Worm (Caenorhabditis elegans) whole organism, late embryonic: ENCODE data around the gene C27H6.9.

ENCODE experiments used
- C08G9.2 ChIP-seq: sonication (generic microtip); optimal IDR thresholded peaks from 2 replicates; lab custom pipeline; 2016; ENCODE audit warnings: mild to moderate bottlenecking, missing genetic modification characterization, moderate library complexity, missing compliant biosample characterization
- F13H6.1 ChIP-seq: sonication (generic microtip); optimal IDR thresholded peaks from 2 replicates; lab custom pipeline; 2016; ENCODE audit warnings: missing genetic modification characterization, missing compliant biosample characterization
- K02D7.2 ChIP-seq: sonication (generic microtip); optimal IDR thresholded peaks from 2 replicates; lab custom pipeline; 2017; ENCODE audit warnings: mild to moderate bottlenecking, missing genetic modification characterization, missing compliant biosample characterization
- ahr-1 ChIP-seq: sonication (generic microtip); optimal IDR thresholded peaks from 2 replicates; lab custom pipeline; 2016; ENCODE audit warnings: missing genetic modification characterization, missing compliant biosample characterization
- ceh-14 ChIP-seq: sonication (generic microtip); optimal IDR thresholded peaks from 2 replicates; lab custom pipeline; 2016; ENCODE audit warnings: missing genotype, missing genetic modification characterization, missing compliant biosample characterization
- ceh-18 ChIP-seq: sonication (generic microtip); optimal IDR thresholded peaks from 2 replicates; lab custom pipeline; 2016; ENCODE audit warnings: missing genetic modification characterization, missing compliant biosample characterization
- ceh-2 ChIP-seq: sonication (generic microtip); optimal IDR thresholded peaks from 2 replicates; lab custom pipeline; 2016; ENCODE audit warnings: missing genotype, missing genetic modification characterization, missing compliant biosample characterization
- ceh-31 ChIP-seq: sonication (generic microtip); optimal IDR thresholded peaks from 2 replicates; lab custom pipeline; 2016; ENCODE audit warnings: missing genetic modification characterization, missing compliant biosample characterization
- ceh-34 ChIP-seq: sonication (generic microtip); optimal IDR thresholded peaks from 2 replicates; lab custom pipeline; 2016; ENCODE audit warnings: mild to moderate bottlenecking, missing genetic modification characterization, missing compliant biosample characterization
- ceh-48 ChIP-seq: sonication (generic microtip); optimal IDR thresholded peaks from 2 replicates; lab custom pipeline; 2016; ENCODE audit warnings: missing genetic modification characterization, inconsistent platforms, missing compliant biosample characterization
- ceh-9 ChIP-seq: sonication (generic microtip); optimal IDR thresholded peaks from 2 replicates; lab custom pipeline; 2016; ENCODE audit warnings: mild to moderate bottlenecking, missing genetic modification characterization, inconsistent platforms, missing compliant biosample characterization
- dmd-4 ChIP-seq: sonication (generic microtip); optimal IDR thresholded peaks from 2 replicates; lab custom pipeline; 2016; ENCODE audit warnings: borderline replicate concordance, missing genetic modification characterization, missing compliant biosample characterization
- dve-1 ChIP-seq: sonication (generic microtip); optimal IDR thresholded peaks from 2 replicates; lab custom pipeline; 2017; ENCODE audit warnings: antibody characterized with exemption, mild to moderate bottlenecking, missing genetic modification characterization, missing compliant biosample characterization
- elt-4 ChIP-seq: sonication (generic microtip); optimal IDR thresholded peaks from 2 replicates; lab custom pipeline; 2016; ENCODE audit warnings: missing genetic modification characterization, missing compliant biosample characterization
- ets-4 ChIP-seq: sonication (generic microtip); optimal IDR thresholded peaks from 2 replicates; lab custom pipeline; 2016; ENCODE audit warnings: missing genetic modification characterization, missing compliant biosample characterization
- fax-1 ChIP-seq: sonication (generic microtip); optimal IDR thresholded peaks from 2 replicates; lab custom pipeline; 2016; ENCODE audit warnings: missing genotype, missing genetic modification characterization, missing compliant biosample characterization
- hlh-13 ChIP-seq: fragments of 200-800 bp; sonication (Bioruptor generic); optimal IDR thresholded peaks from 2 replicates; lab custom pipeline; 2018; ENCODE audit warnings: mild to moderate bottlenecking, missing genetic modification characterization, missing compliant biosample characterization
- hlh-8 ChIP-seq: sonication (generic microtip); optimal IDR thresholded peaks from 2 replicates; lab custom pipeline; 2016; ENCODE audit warnings: missing genotype, missing genetic modification characterization, missing compliant biosample characterization
- lim-6 ChIP-seq: sonication (generic microtip); optimal IDR thresholded peaks from 2 replicates; lab custom pipeline; 2016; ENCODE audit warnings: missing genetic modification characterization, missing compliant biosample characterization
- madf-2 ChIP-seq: sonication (generic microtip); optimal IDR thresholded peaks from 2 replicates; lab custom pipeline; 2017; ENCODE audit warnings: missing genetic modification characterization, missing compliant biosample characterization
- nfya-1 ChIP-seq: sonication (generic microtip); optimal IDR thresholded peaks from 2 replicates; lab custom pipeline; 2017; ENCODE audit warnings: missing genetic modification characterization, mild to moderate bottlenecking, missing compliant biosample characterization, antibody characterized with exemption, moderate library complexity
- pqm-1 ChIP-seq: sonication (generic microtip); optimal IDR thresholded peaks from 2 replicates; lab custom pipeline; 2016; ENCODE audit warnings: missing genetic modification characterization, missing compliant biosample characterization
- pros-1 ChIP-seq: fragments of 150-350 bp; optimal IDR thresholded peaks from 2 replicates; lab custom pipeline; 2014; ENCODE audit warnings: missing biosample characterization, missing genetic modification reagents, missing genetic modification characterization
- ref-2 ChIP-seq: sonication (generic microtip); optimal IDR thresholded peaks from 2 replicates; lab custom pipeline; 2016; ENCODE audit warnings: missing genetic modification characterization, missing compliant biosample characterization
- rnt-1 ChIP-seq: sonication (generic microtip); optimal IDR thresholded peaks from 2 replicates; lab custom pipeline; 2016; ENCODE audit warnings: missing genetic modification characterization, missing compliant biosample characterization
- syd-9 ChIP-seq: sonication (generic microtip); optimal IDR thresholded peaks from 2 replicates; lab custom pipeline; 2016; ENCODE audit warnings: mild to moderate bottlenecking, missing genetic modification characterization, moderate library complexity, missing compliant biosample characterization
- tbx-2 ChIP-seq: sonication (generic microtip); optimal IDR thresholded peaks from 2 replicates; lab custom pipeline; 2016; ENCODE audit warnings: missing genetic modification characterization, missing compliant biosample characterization
- tbx-7 ChIP-seq: sonication (generic microtip); optimal IDR thresholded peaks from 2 replicates; lab custom pipeline; 2016; ENCODE audit warnings: missing genotype, missing genetic modification characterization, missing compliant biosample characterization
- ttx-3 ChIP-seq: sonication (generic microtip); optimal IDR thresholded peaks from 2 replicates; lab custom pipeline; 2016; ENCODE audit warnings: missing genetic modification reagents, missing genetic modification characterization, missing compliant biosample characterization
- unc-42 ChIP-seq: sonication (generic microtip); optimal IDR thresholded peaks from 2 replicates; lab custom pipeline; 2016; ENCODE audit warnings: missing genotype, missing genetic modification characterization, missing compliant biosample characterization
- zip-5 ChIP-seq: sonication (generic microtip); optimal IDR thresholded peaks from 2 replicates; lab custom pipeline; 2016; ENCODE audit warnings: missing genetic modification characterization, missing compliant biosample characterization
- ztf-16 ChIP-seq: sonication (generic microtip); optimal IDR thresholded peaks from 2 replicates; lab custom pipeline; 2017; ENCODE audit warnings: missing genetic modification characterization, missing compliant biosample characterization

Gene C27H6.9

ce11 chrV:9977211-9977610, 5.5 kb upstream of the C27H6.9 start:
- TF ChIP-seq syd-9 (no peak), unc-42 (peak; percentile 54)

- no peak for TF ChIP-seq hlh-13 (GFP tag; lab: Kevin White, UChicago)
- TF ChIP-seq ceh-48 (tag; lab: Kevin White, UChicago): peak; percentile 65
- TF ChIP-seq tbx-2: peak; percentile 16
- TF ChIP-seq ceh-31 (tag; lab: Kevin White, UChicago): peak; percentile 63
- TF ChIP-seq zip-5 (tag; lab: Kevin White, UChicago): no peak
- TF ChIP-seq unc-42: peak; percentile 25
- TF ChIP-seq syd-9: no peak
These were observed 4.2 kb upstream of the C27H6.9 start for ce11 chrV:9978425-9978824.

DNA sequence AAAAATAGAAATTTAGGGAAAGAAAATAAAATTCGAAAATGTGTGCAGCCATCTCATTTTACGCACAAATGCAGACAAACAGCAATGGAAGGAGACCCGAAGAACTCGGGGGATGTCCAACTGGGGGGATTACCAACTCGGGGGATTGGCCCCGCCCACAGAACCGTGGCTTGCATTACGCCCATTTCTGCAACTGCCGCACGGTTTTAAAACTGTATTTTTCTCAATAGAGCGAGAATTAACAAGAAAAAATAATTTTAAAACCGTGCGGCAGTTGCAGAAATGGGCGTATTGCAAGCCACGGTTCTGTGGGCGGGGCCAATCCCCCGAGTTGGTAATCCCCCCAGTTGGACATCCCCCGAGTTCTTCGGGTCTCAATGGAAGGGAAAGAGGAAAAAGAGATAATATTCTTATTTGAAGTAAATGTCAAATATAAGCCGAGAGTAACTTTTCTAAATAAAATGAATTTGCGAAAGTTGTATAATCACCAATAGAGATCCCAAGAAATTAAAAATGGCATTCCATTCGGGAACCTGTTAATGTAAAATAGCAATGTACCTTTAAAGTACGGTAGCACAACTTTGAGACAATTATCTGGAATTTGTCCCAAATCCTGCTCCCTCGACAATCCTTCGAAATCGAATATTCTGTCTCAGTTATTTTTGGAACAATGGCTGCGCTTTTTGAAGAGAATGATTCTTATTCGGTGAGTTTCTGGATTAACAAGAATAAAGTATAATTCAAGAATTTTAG, 1.8 kb upstream of the C27H6.9 start, which contains the start of the genes ruvb-1 and tofu-1:
ruvb-1 (minus strand) TSS at position 72 of the 753 bp plus-strand sequence.
tofu-1 (plus strand) TSS at position 417 of the 753 bp plus-strand sequence.
- peak; percentile 61 for TF ChIP-seq fax-1 (tag; lab: Kevin White, UChicago)
- peak; percentile 94 for TF ChIP-seq tbx-2
- TF ChIP-seq ets-4 (tag; lab: Kevin White, UChicago): peak; percentile 75
- TF ChIP-seq zip-5 (tag; lab: Kevin White, UChicago): peak; percentile 32
- TF ChIP-seq hlh-8 (tag; lab: Kevin White, UChicago): peak; percentile 70
- TF ChIP-seq ceh-34 (tag; lab: Kevin White, UChicago): peak; percentile 40
- TF ChIP-seq ztf-16: peak; percentile 13
- peak; percentile 8 for TF ChIP-seq pros-1 (tag; lab: Kevin White, UChicago)
- TF ChIP-seq dmd-4: peak; percentile 70
- peak; percentile 77 for TF ChIP-seq C08G9.2 (tag; lab: Kevin White, UChicago)
- TF ChIP-seq madf-2 (tag; lab: Kevin White, UChicago): peak; percentile 16
- TF ChIP-seq ceh-14: peak; percentile 89
- peak; percentile 51 for TF ChIP-seq unc-42
- peak; percentile 92 for TF ChIP-seq ref-2 (tag; lab: Kevin White, UChicago)
- TF ChIP-seq rnt-1 (tag; lab: Kevin White, UChicago): peak; percentile 72
- peak; percentile 70 for TF ChIP-seq lim-6 (tag; lab: Kevin White, UChicago)
- peak; percentile 63 for TF ChIP-seq tbx-7 (tag; lab: Kevin White, UChicago)
- peak; percentile 26 for TF ChIP-seq nfya-1 (tag; lab: Kevin White, UChicago)
- peak; percentile 20 for TF ChIP-seq ceh-18 (tag; lab: Kevin White, UChicago)
- TF ChIP-seq ceh-31 (tag; lab: Kevin White, UChicago): peak; percentile 96
- peak; percentile 40 for TF ChIP-seq pqm-1 (tag; lab: Kevin White, UChicago)
- TF ChIP-seq F13H6.1 (tag; lab: Kevin White, UChicago): peak; percentile 70
- peak; percentile 81 for TF ChIP-seq ceh-2 (tag; lab: Kevin White, UChicago)
- TF ChIP-seq, all 69 proteins: peak for 23; not testable (repeated sequence) for 46

DNA sequence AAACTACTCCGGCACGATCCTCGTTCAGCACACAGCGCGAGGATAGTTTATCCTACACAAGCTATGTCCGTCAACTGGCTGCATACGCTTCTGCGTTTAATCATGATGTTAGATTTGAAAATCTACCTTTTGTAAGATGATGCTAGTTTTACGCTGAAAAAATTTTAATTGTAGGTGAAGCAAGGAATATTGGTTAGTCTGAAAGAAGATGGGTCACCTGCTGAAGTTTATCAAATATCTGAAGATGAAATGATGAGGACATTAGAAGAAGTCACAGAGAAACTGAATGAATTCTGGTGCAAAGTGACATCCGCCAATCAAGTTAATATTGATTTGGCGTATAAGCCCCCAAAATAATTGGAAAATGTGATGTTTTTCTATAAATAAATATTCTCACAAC, 861 bp downstream of the C27H6.9 start:
- no peak for TF ChIP-seq ceh-9 (tag; lab: Kevin White, UChicago)

ce11 chrV:9984821-9985220, 2.2 kb downstream of the C27H6.9 start:
- TF ChIP-seq elt-4 (no peak), ahr-1 (tag; lab: Kevin White, UChicago) (no peak), nfya-1 (tag; lab: Kevin White, UChicago) (no peak), pros-1 (tag; lab: Kevin White, UChicago) (no peak)

ce11 chrV:9985227-9985864, 2.7 kb downstream of the C27H6.9 start:
- TF ChIP-seq dve-1 (tag; lab: Kevin White, UChicago) (no peak), ttx-3 (tag; lab: Kevin White, UChicago) (no peak), K02D7.2 (no peak)
